Worm (Caenorhabditis elegans) whole organism, late embryonic: ENCODE data around the gene ZK1128.3.

ENCODE experiments used
- K02D7.2 ChIP-seq: sonication (generic microtip); optimal IDR thresholded peaks from 2 replicates; lab custom pipeline; 2017; ENCODE audit warnings: mild to moderate bottlenecking, missing genetic modification characterization, missing compliant biosample characterization
- ceh-18 ChIP-seq: sonication (generic microtip); optimal IDR thresholded peaks from 2 replicates; lab custom pipeline; 2016; ENCODE audit warnings: missing genetic modification characterization, missing compliant biosample characterization
- dve-1 ChIP-seq: sonication (generic microtip); optimal IDR thresholded peaks from 2 replicates; lab custom pipeline; 2017; ENCODE audit warnings: antibody characterized with exemption, mild to moderate bottlenecking, missing genetic modification characterization, missing compliant biosample characterization
- elt-2 ChIP-seq: sonication (generic microtip); optimal IDR thresholded peaks from 2 replicates; lab custom pipeline; 2016; ENCODE audit warnings: missing genetic modification reagents, missing genetic modification characterization, missing compliant biosample characterization
- hlh-15 ChIP-seq: sonication (generic microtip); optimal IDR thresholded peaks from 2 replicates; lab custom pipeline; 2016; ENCODE audit warnings: missing genetic modification characterization, missing compliant biosample characterization
- lin-11 ChIP-seq: fragments of 200-800 bp; sonication (Bioruptor generic); optimal IDR thresholded peaks from 2 replicates; lab custom pipeline; 2018; ENCODE audit warnings: mild to moderate bottlenecking, missing genetic modification characterization, missing compliant biosample characterization
- nhr-11 ChIP-seq: fragments of 150-350 bp; optimal IDR thresholded peaks from 2 replicates; lab custom pipeline; 2014; ENCODE audit warnings: missing biosample characterization, missing genetic modification characterization
- sox-2 ChIP-seq: fragments of 200-800 bp; sonication (Bioruptor generic); IDR thresholded peaks from 2 replicates; pipeline ENCODE4 v1.3.6; 2022; ENCODE audit warnings: missing genetic modification reagents, missing genetic modification characterization, missing compliant biosample characterization

- TF ChIP-seq sox-2 (no peak; the same call in 1 of the 2 replicates), elt-2 (peak; percentile 39), dve-1 (tag; lab: Kevin White, UChicago) (peak; percentile 63), ceh-18 (tag; lab: Kevin White, UChicago) (peak; percentile 78), hlh-15 (tag; lab: Kevin White, UChicago) (no peak), lin-11 (tag; lab: Kevin White, UChicago) (no peak), nhr-11 (tag; lab: Kevin White, UChicago) (no peak), K02D7.2 (tag; lab: Kevin White, UChicago) (no peak)
These were observed 22.2 kb downstream of the ZK1128.3 start for ce11 chrIII:10096525-10096972.
